Fruit fly (Drosophila melanogaster): ENCODE measurements around the gene CG5916.

- TF ChIP-seq dl (GFP tag; optimal IDR thresholded peaks at IDR 0.05; ENCODE audit: insufficient read depth in 1 of 2, partially characterized antibody in 2 of 2) (no peak), pan (optimal IDR thresholded peaks at IDR 0.05) (no peak), Hnf4 (GFP tag; optimal IDR thresholded peaks at IDR 0.05) (no peak), br (GFP tag; optimal IDR thresholded peaks at IDR 0.05) (no peak), brk (GFP tag; optimal IDR thresholded peaks at IDR 0.05) (no peak), Dfd (GFP tag; optimal IDR thresholded peaks at IDR 0.05) (no peak), psq (GFP tag; optimal IDR thresholded peaks at IDR 0.05) (no peak)
Observed at dm6 chr3R:16117359-16117758, 29.5 kb upstream of the CG5916 start.

All from whole organism, wandering third instar larva.